Worm (Caenorhabditis elegans) whole organism, late embryonic: Measurements from ENCODE around the gene pelo-1.
A peak's percentile ranks its signal among the peaks of the same experiment; 100 is the strongest.

Source experiments
- K02D7.2 ChIP-seq: sonication (generic microtip); optimal IDR thresholded peaks from 2 replicates; lab custom pipeline; 2017; ENCODE audit warnings: mild to moderate bottlenecking, missing genetic modification characterization, missing compliant biosample characterization
- K09A11.1 ChIP-seq: sonication (generic microtip); optimal IDR thresholded peaks from 2 replicates; lab custom pipeline; 2017; ENCODE audit warnings: antibody characterized with exemption, mild to moderate bottlenecking, missing genetic modification characterization, missing compliant biosample characterization; ENCODE audit not compliant: insufficient read depth
- Y22D7AL.16 ChIP-seq: sonication (generic microtip); optimal IDR thresholded peaks from 2 replicates; lab custom pipeline; 2016; ENCODE audit warnings: missing genetic modification characterization, missing compliant biosample characterization
- ahr-1 ChIP-seq: sonication (generic microtip); optimal IDR thresholded peaks from 2 replicates; lab custom pipeline; 2016; ENCODE audit warnings: missing genetic modification characterization, missing compliant biosample characterization
- ama-1 ChIP-seq: fragments of 150-350 bp; optimal IDR thresholded peaks from 2 replicates; lab custom pipeline; 2014
- ceh-14 ChIP-seq: sonication (generic microtip); optimal IDR thresholded peaks from 2 replicates; lab custom pipeline; 2016; ENCODE audit warnings: missing genotype, missing genetic modification characterization, missing compliant biosample characterization
- ceh-18 ChIP-seq: sonication (generic microtip); optimal IDR thresholded peaks from 2 replicates; lab custom pipeline; 2016; ENCODE audit warnings: missing genetic modification characterization, missing compliant biosample characterization
- ceh-24 ChIP-seq: sonication (generic microtip); optimal IDR thresholded peaks from 2 replicates; lab custom pipeline; 2016; ENCODE audit warnings: mild to moderate bottlenecking, missing genetic modification characterization, missing compliant biosample characterization
- ceh-30 ChIP-seq: fragments of 150-350 bp; optimal IDR thresholded peaks from 2 replicates; lab custom pipeline; 2014; ENCODE audit warnings: missing biosample characterization, missing genetic modification characterization
- ceh-34 ChIP-seq: sonication (generic microtip); optimal IDR thresholded peaks from 2 replicates; lab custom pipeline; 2016; ENCODE audit warnings: mild to moderate bottlenecking, missing genetic modification characterization, missing compliant biosample characterization
- ceh-48 ChIP-seq: sonication (generic microtip); optimal IDR thresholded peaks from 2 replicates; lab custom pipeline; 2016; ENCODE audit warnings: missing genetic modification characterization, inconsistent platforms, missing compliant biosample characterization
- ceh-6 ChIP-seq: fragments of 200-800 bp; sonication (Bioruptor generic); optimal IDR thresholded peaks from 2 replicates; lab custom pipeline; 2018; ENCODE audit warnings: mild to moderate bottlenecking, missing genetic modification characterization, missing compliant biosample characterization
- ceh-9 ChIP-seq: sonication (generic microtip); optimal IDR thresholded peaks from 2 replicates; lab custom pipeline; 2016; ENCODE audit warnings: mild to moderate bottlenecking, missing genetic modification characterization, inconsistent platforms, missing compliant biosample characterization
- che-1 ChIP-seq: sonication (generic microtip); optimal IDR thresholded peaks from 2 replicates; lab custom pipeline; 2016; ENCODE audit warnings: mild to moderate bottlenecking, missing genetic modification characterization, missing compliant biosample characterization
- dmd-4 ChIP-seq: sonication (generic microtip); optimal IDR thresholded peaks from 2 replicates; lab custom pipeline; 2016; ENCODE audit warnings: borderline replicate concordance, missing genetic modification characterization, missing compliant biosample characterization
- elt-2 ChIP-seq: sonication (generic microtip); optimal IDR thresholded peaks from 2 replicates; lab custom pipeline; 2016; ENCODE audit warnings: missing genetic modification reagents, missing genetic modification characterization, missing compliant biosample characterization
- elt-4 ChIP-seq: sonication (generic microtip); optimal IDR thresholded peaks from 2 replicates; lab custom pipeline; 2016; ENCODE audit warnings: missing genetic modification characterization, missing compliant biosample characterization
- ets-4 ChIP-seq: sonication (generic microtip); optimal IDR thresholded peaks from 2 replicates; lab custom pipeline; 2016; ENCODE audit warnings: missing genetic modification characterization, missing compliant biosample characterization
- eyg-1 ChIP-seq: sonication (generic microtip); optimal IDR thresholded peaks from 2 replicates; lab custom pipeline; 2016; ENCODE audit warnings: missing genotype, missing genetic modification characterization, missing compliant biosample characterization
- fkh-10 ChIP-seq: fragments of 150-350 bp; optimal IDR thresholded peaks from 2 replicates; lab custom pipeline; 2014; ENCODE audit warnings: missing biosample characterization, missing genetic modification reagents, missing genetic modification characterization
- gmeb-2 ChIP-seq: sonication (generic microtip); optimal IDR thresholded peaks from 2 replicates; lab custom pipeline; 2016; ENCODE audit warnings: missing genetic modification characterization, inconsistent platforms, missing compliant biosample characterization
- hlh-13 ChIP-seq: fragments of 200-800 bp; sonication (Bioruptor generic); optimal IDR thresholded peaks from 2 replicates; lab custom pipeline; 2018; ENCODE audit warnings: mild to moderate bottlenecking, missing genetic modification characterization, missing compliant biosample characterization
- hlh-15 ChIP-seq: sonication (generic microtip); optimal IDR thresholded peaks from 2 replicates; lab custom pipeline; 2016; ENCODE audit warnings: missing genetic modification characterization, missing compliant biosample characterization
- hlh-30 ChIP-seq: sonication (generic microtip); optimal IDR thresholded peaks from 2 replicates; lab custom pipeline; 2017; ENCODE audit warnings: antibody characterized with exemption, missing genetic modification characterization, missing compliant biosample characterization; ENCODE audit not compliant: insufficient read depth
- hlh-6 ChIP-seq: sonication (generic microtip); optimal IDR thresholded peaks from 2 replicates; lab custom pipeline; 2016; ENCODE audit warnings: missing genotype, missing genetic modification characterization, missing compliant biosample characterization
- hlh-8 ChIP-seq: sonication (generic microtip); optimal IDR thresholded peaks from 2 replicates; lab custom pipeline; 2016; ENCODE audit warnings: missing genotype, missing genetic modification characterization, missing compliant biosample characterization
- lim-6 ChIP-seq: sonication (generic microtip); optimal IDR thresholded peaks from 2 replicates; lab custom pipeline; 2016; ENCODE audit warnings: missing genetic modification characterization, missing compliant biosample characterization
- lin-11 ChIP-seq: fragments of 200-800 bp; sonication (Bioruptor generic); optimal IDR thresholded peaks from 2 replicates; lab custom pipeline; 2018; ENCODE audit warnings: mild to moderate bottlenecking, missing genetic modification characterization, missing compliant biosample characterization
- mec-3 ChIP-seq: sonication (generic microtip); optimal IDR thresholded peaks from 2 replicates; lab custom pipeline; 2016; ENCODE audit warnings: borderline replicate concordance, missing genetic modification characterization, missing compliant biosample characterization
- nhr-232 ChIP-seq: sonication (generic microtip); optimal IDR thresholded peaks from 2 replicates; lab custom pipeline; 2016; ENCODE audit warnings: missing genetic modification characterization, missing compliant biosample characterization
- odd-2 ChIP-seq: sonication (generic microtip); optimal IDR thresholded peaks from 2 replicates; lab custom pipeline; 2017; ENCODE audit warnings: antibody characterized with exemption, mild to moderate bottlenecking, missing genetic modification characterization, missing compliant biosample characterization
- pat-9 ChIP-seq: fragments of 200-800 bp; sonication (Bioruptor generic); optimal IDR thresholded peaks from 2 replicates; lab custom pipeline; 2018; ENCODE audit warnings: mild to moderate bottlenecking, missing genetic modification characterization, moderate library complexity, missing compliant biosample characterization
- pax-1 ChIP-seq: fragments of 150-350 bp; optimal IDR thresholded peaks from 2 replicates; lab custom pipeline; 2014; ENCODE audit warnings: missing biosample characterization, missing genetic modification characterization
- pha-2 ChIP-seq: sonication (generic microtip); optimal IDR thresholded peaks from 2 replicates; lab custom pipeline; 2017; ENCODE audit warnings: mild to moderate bottlenecking, missing genetic modification characterization, missing compliant biosample characterization
- pha-4 ChIP-seq: fragments of 150-350 bp; optimal IDR thresholded peaks from 2 replicates; lab custom pipeline; 2018; ENCODE audit warnings: missing biosample characterization, missing genetic modification reagents, missing genetic modification characterization
- pqm-1 ChIP-seq: sonication (generic microtip); optimal IDR thresholded peaks from 2 replicates; lab custom pipeline; 2016; ENCODE audit warnings: missing genetic modification characterization, missing compliant biosample characterization
- ref-2 ChIP-seq: sonication (generic microtip); optimal IDR thresholded peaks from 2 replicates; lab custom pipeline; 2016; ENCODE audit warnings: missing genetic modification characterization, missing compliant biosample characterization
- rnt-1 ChIP-seq: sonication (generic microtip); optimal IDR thresholded peaks from 2 replicates; lab custom pipeline; 2016; ENCODE audit warnings: missing genetic modification characterization, missing compliant biosample characterization
- sdc-2 ChIP-seq: sonication (generic microtip); optimal IDR thresholded peaks from 2 replicates; lab custom pipeline; 2016; ENCODE audit warnings: missing genotype, missing genetic modification characterization, missing compliant biosample characterization
- sox-4 ChIP-seq: sonication (generic microtip); optimal IDR thresholded peaks from 2 replicates; lab custom pipeline; 2017; ENCODE audit warnings: mild to moderate bottlenecking, missing genetic modification characterization, inconsistent platforms, missing compliant biosample characterization
- syd-9 ChIP-seq: sonication (generic microtip); optimal IDR thresholded peaks from 2 replicates; lab custom pipeline; 2016; ENCODE audit warnings: mild to moderate bottlenecking, missing genetic modification characterization, moderate library complexity, missing compliant biosample characterization
- tbx-2 ChIP-seq: sonication (generic microtip); optimal IDR thresholded peaks from 2 replicates; lab custom pipeline; 2016; ENCODE audit warnings: missing genetic modification characterization, missing compliant biosample characterization

pelo-1 gene

DNA sequence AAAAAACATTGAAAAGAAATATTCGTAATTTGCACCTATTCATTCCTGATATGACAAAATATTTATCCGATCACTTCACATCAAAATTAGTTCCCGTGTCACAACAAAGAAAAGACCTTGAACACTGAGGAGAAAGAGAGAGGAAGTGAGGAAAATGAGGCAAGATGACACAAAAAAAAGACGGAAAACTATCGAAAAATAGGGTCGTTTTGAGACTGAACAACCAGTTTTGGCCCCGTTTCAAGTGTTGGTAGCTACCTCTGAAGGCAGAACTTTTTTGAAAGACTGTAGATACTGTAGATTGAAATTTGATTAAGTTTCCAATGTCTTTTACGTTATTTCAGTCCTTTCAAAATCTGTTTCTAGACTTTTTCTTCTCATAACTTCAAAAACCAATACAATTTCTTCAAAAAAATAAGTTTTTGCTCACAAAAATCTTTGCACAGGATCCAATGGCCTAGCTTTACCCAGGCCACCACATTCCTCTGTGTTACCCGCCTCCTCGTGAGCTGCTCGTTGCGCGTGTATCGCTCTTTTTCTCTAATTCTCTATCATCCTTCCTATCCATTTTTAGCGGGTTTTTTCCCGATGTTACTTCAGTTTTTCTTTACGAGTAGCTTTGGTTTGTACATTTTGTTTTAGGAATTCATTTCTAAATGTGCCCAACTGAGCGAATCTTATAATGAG, 7.6 kb downstream of the pelo-1 start (continued):
- TF ChIP-seq ceh-9 (tag; lab: Kevin White, UChicago) = no peak
- peak; percentile 53 for TF ChIP-seq ceh-18
- TF ChIP-seq syd-9 (tag; lab: Kevin White, UChicago) = no peak
- TF ChIP-seq lim-6 (tag; lab: Kevin White, UChicago) = peak; percentile 61
- TF ChIP-seq hlh-6 (tag; lab: Kevin White, UChicago) = no peak
- no peak for TF ChIP-seq ceh-6 (GFP tag; lab: Kevin White, UChicago)
- peak; percentile 19 for TF ChIP-seq ceh-14 (tag; lab: Kevin White, UChicago)
- TF ChIP-seq pha-4 (tag; lab: Kevin White, UChicago) = no peak
- no peak for TF ChIP-seq K09A11.1 (tag; lab: Kevin White, UChicago)
- TF ChIP-seq hlh-13 (GFP tag; lab: Kevin White, UChicago) = no peak
- peak; percentile 81 for TF ChIP-seq tbx-2 (tag; lab: Kevin White, UChicago)
- TF ChIP-seq hlh-30 (tag; lab: Kevin White, UChicago) = peak; percentile 93
- peak; percentile 28 for TF ChIP-seq ceh-34
- TF ChIP-seq ets-4 = peak; percentile 71
- TF ChIP-seq pat-9 (tag; lab: Kevin White, UChicago) = no peak
- TF ChIP-seq pax-1 (tag; lab: Kevin White, UChicago) = peak; percentile 31
- no peak for TF ChIP-seq hlh-15 (tag; lab: Kevin White, UChicago)

ce11 chrIII:4195306-4196008, 8.6 kb downstream of the pelo-1 start:
- TF ChIP-seq odd-2 (no peak), pqm-1 (tag; lab: Kevin White, UChicago) (no peak), mec-3 (tag; lab: Kevin White, UChicago) (no peak), elt-4 (no peak), pax-1 (tag; lab: Kevin White, UChicago) (no peak), hlh-8 (tag; lab: Kevin White, UChicago) (peak; percentile 94), pha-2 (no peak), eyg-1 (tag; lab: Kevin White, UChicago) (no peak), Y22D7AL.16 (tag; lab: Kevin White, UChicago) (no peak), rnt-1 (tag; lab: Kevin White, UChicago) (no peak), ama-1 (peak; percentile 82), gmeb-2 (no peak)
- TF ChIP-seq, all 69 proteins: peak for 2

DNA sequence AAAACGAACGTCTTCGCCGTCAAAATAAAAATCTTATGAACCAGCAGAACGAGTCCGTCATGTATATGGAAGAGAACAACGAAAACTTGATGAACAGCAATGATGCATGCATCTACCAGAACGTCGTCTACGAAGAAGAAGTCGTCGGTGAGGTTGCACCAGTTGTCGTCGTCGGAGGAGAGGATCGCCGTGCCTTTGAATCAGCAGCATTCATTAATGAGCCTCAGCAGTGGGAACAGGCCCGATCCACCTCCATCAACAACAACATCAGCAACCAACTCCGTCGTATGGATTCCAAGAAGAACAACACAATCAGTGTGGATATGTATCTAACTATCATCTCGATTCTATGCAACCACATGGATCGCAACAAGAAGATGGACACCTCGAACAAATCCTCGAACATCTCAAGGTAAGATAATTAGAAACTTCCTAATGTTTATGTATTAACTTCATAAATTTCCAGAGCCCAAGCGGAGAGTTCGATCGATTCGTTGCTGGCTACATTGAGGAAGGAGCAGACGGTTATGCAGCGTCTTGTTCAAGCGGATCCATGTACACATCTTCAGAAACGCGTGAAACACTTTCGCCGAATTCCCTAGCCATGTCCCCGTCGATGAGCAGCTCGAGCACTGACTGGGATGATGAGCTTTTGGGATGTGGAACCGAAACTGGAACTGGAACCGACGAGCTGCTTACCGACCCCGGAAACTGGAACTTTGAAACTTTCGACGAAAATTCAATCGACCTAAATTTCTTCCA, 9.5 kb downstream of the pelo-1 start:
- TF ChIP-seq ceh-30 (tag; lab: Kevin White, UChicago) = no peak
- no peak for TF ChIP-seq nhr-232 (tag; lab: Kevin White, UChicago)
- TF ChIP-seq ref-2 (tag; lab: Kevin White, UChicago) = no peak
- no peak for TF ChIP-seq rnt-1 (tag; lab: Kevin White, UChicago)
- TF ChIP-seq hlh-30 (tag; lab: Kevin White, UChicago) = no peak
- no peak for TF ChIP-seq sdc-2
- no peak for TF ChIP-seq fkh-10 (GFP tag; lab: Kevin White, UChicago)
- no peak for TF ChIP-seq hlh-13 (GFP tag; lab: Kevin White, UChicago)
- no peak for TF ChIP-seq elt-2
- no peak for TF ChIP-seq Y22D7AL.16 (tag; lab: Kevin White, UChicago)
- TF ChIP-seq lin-11 = no peak
- TF ChIP-seq sox-4 (tag; lab: Kevin White, UChicago) = no peak
- TF ChIP-seq che-1 = no peak
- TF ChIP-seq K02D7.2 = no peak
- no peak for TF ChIP-seq mec-3 (tag; lab: Kevin White, UChicago)
- no peak for TF ChIP-seq ahr-1 (tag; lab: Kevin White, UChicago)
- no peak for TF ChIP-seq ceh-48 (tag; lab: Kevin White, UChicago)
- no peak for TF ChIP-seq dmd-4
- TF ChIP-seq ceh-24 (tag; lab: Kevin White, UChicago) = no peak
- TF ChIP-seq ceh-6 (GFP tag; lab: Kevin White, UChicago) = no peak
